Fruit fly (Drosophila melanogaster) whole organism, prepupa: ENCODE measurements around the gene RhoGAP68F.

ENCODE experiments used
- Blimp-1 ChIP-seq: fragments of 200-800 bp; sonication (Bioruptor generic); optimal IDR thresholded peaks from 3 replicates; lab custom pipeline; 2017; ENCODE audit warnings: missing biosample characterization, missing genetic modification characterization, mild to moderate bottlenecking, moderate library complexity, missing genetic modification reagents
- CG10631 ChIP-seq: fragments of 200-800 bp; sonication (Bioruptor generic); optimal IDR thresholded peaks from 2 replicates; lab custom pipeline; 2016; ENCODE audit warnings: missing biosample characterization, missing genetic modification characterization
- CG11294 ChIP-seq: fragments of 200-800 bp; sonication (Bioruptor generic); IDR thresholded peaks from 2 replicates; pipeline ENCODE4 v1.3.6; 2022; ENCODE audit warnings: missing biosample characterization, missing genetic modification characterization
- CG11762 ChIP-seq: fragments of 200-800 bp; sonication (Bioruptor generic); optimal IDR thresholded peaks from 3 replicates; lab custom pipeline; 2016; ENCODE audit warnings: missing biosample characterization, missing genetic modification characterization; ENCODE audit not compliant: insufficient read depth
- CG1621 ChIP-seq: fragments of 200-800 bp; sonication (Bioruptor generic); optimal IDR thresholded peaks from 3 replicates; lab custom pipeline; 2018; ENCODE audit warnings: missing biosample characterization, mild to moderate bottlenecking, missing genetic modification characterization
- CG16779 ChIP-seq: fragments of 200-800 bp; sonication (Bioruptor generic); optimal IDR thresholded peaks from 3 replicates; lab custom pipeline; 2017; ENCODE audit warnings: missing biosample characterization, mild to moderate bottlenecking, missing genetic modification characterization
- CG3032 ChIP-seq: fragments of 200-800 bp; optimal IDR thresholded peaks from 2 replicates; lab custom pipeline; 2019; ENCODE audit warnings: missing biosample characterization, mild to moderate bottlenecking, missing genetic modification characterization, moderate library complexity
- CG32006 ChIP-seq: fragments of 200-800 bp; sonication (Bioruptor generic); optimal IDR thresholded peaks from 3 replicates; lab custom pipeline; 2017; ENCODE audit warnings: missing biosample characterization, mild to moderate bottlenecking, missing genetic modification characterization
- CG34406 ChIP-seq: fragments of 200-800 bp; sonication (Bioruptor generic); optimal IDR thresholded peaks from 3 replicates; lab custom pipeline; 2016; ENCODE audit warnings: missing biosample characterization, missing genetic modification characterization
- CG6163 ChIP-seq: fragments of 200-800 bp; sonication (Bioruptor generic); IDR thresholded peaks from 3 replicates; pipeline ENCODE4 v1.3.6; 2022; ENCODE audit warnings: missing biosample characterization, missing genetic modification characterization
- CG6792 ChIP-seq: fragments of 200-800 bp; sonication (Bioruptor generic); optimal IDR thresholded peaks from 3 replicates; lab custom pipeline; 2016; ENCODE audit warnings: missing biosample characterization, missing genetic modification characterization
- CG6854 ChIP-seq: fragments of 200-800 bp; sonication (Bioruptor generic); optimal IDR thresholded peaks from 2 replicates; lab custom pipeline; 2017; ENCODE audit warnings: missing biosample characterization, mild to moderate bottlenecking, missing genetic modification characterization
- CG7368 ChIP-seq: fragments of 200-800 bp; sonication (Bioruptor generic); optimal IDR thresholded peaks from 3 replicates; lab custom pipeline; 2016; ENCODE audit warnings: missing biosample characterization, missing genetic modification characterization
- CG8119 ChIP-seq: fragments of 200-800 bp; sonication (Bioruptor generic); IDR thresholded peaks from 3 replicates; pipeline ENCODE4 v1.3.6; 2022; ENCODE audit warnings: missing biosample characterization, missing genetic modification characterization
- CG9139 ChIP-seq: fragments of 200-800 bp; sonication (Bioruptor generic); optimal IDR thresholded peaks from 3 replicates; lab custom pipeline; 2017; ENCODE audit warnings: missing biosample characterization, mild to moderate bottlenecking, missing genetic modification characterization
- Eip75B ChIP-seq: fragments of 200-800 bp; sonication (Bioruptor generic); optimal IDR thresholded peaks from 3 replicates; lab custom pipeline; 2016; ENCODE audit warnings: missing biosample characterization, missing genetic modification characterization
- Eip78C ChIP-seq: fragments of 200-800 bp; sonication (Bioruptor generic); peaks from one replicate; lab custom pipeline; 2016; ENCODE audit warnings: missing biosample characterization, missing genetic modification characterization
- Eip93F ChIP-seq: fragments of 200-800 bp; sonication (Bioruptor generic); optimal IDR thresholded peaks from 2 replicates; lab custom pipeline; 2016; ENCODE audit warnings: missing biosample characterization, mild to moderate bottlenecking, missing genetic modification characterization
- Ets21C ChIP-seq: fragments of 200-800 bp; sonication (Bioruptor generic); optimal IDR thresholded peaks from 3 replicates; lab custom pipeline; 2016; ENCODE audit warnings: missing biosample characterization, missing genetic modification characterization
- Gug ChIP-seq: fragments of 200-800 bp; sonication (Bioruptor generic); IDR thresholded peaks from 2 replicates; pipeline ENCODE4 v1.3.6; 2022; ENCODE audit warnings: missing biosample characterization, missing genetic modification characterization
- Hr38 ChIP-seq: sonication (Bioruptor generic); optimal IDR thresholded peaks from 2 replicates; lab custom pipeline; 2016; ENCODE audit warnings: missing biosample characterization, missing genetic modification characterization
- Hr4 ChIP-seq: fragments of 200-800 bp; sonication (Bioruptor generic); optimal IDR thresholded peaks from 3 replicates; lab custom pipeline; 2016; ENCODE audit warnings: missing biosample characterization, missing genetic modification characterization
- Met ChIP-seq: fragments of 200-800 bp; sonication (Bioruptor generic); optimal IDR thresholded peaks from 3 replicates; lab custom pipeline; 2016; ENCODE audit warnings: missing biosample characterization, missing genetic modification characterization
- Sox102F ChIP-seq: fragments of 200-800 bp; sonication (Bioruptor generic); optimal IDR thresholded peaks from 2 replicates; lab custom pipeline; 2016; ENCODE audit warnings: missing biosample characterization, mild to moderate bottlenecking, missing genetic modification characterization
- Sox15 ChIP-seq: fragments of 200-800 bp; sonication (Bioruptor generic); optimal IDR thresholded peaks from 3 replicates; lab custom pipeline; 2016; ENCODE audit warnings: missing biosample characterization, missing genetic modification characterization
- achi ChIP-seq: fragments of 200-800 bp; sonication (Bioruptor generic); optimal IDR thresholded peaks from 3 replicates; lab custom pipeline; 2016; ENCODE audit warnings: missing biosample characterization, missing genetic modification characterization
- acj6 ChIP-seq: fragments of 200-800 bp; sonication (Bioruptor generic); optimal IDR thresholded peaks from 3 replicates; lab custom pipeline; 2016; ENCODE audit warnings: missing biosample characterization, missing genetic modification characterization
- dsx ChIP-seq: fragments of 200-800 bp; optimal IDR thresholded peaks from 3 replicates; lab custom pipeline; 2019; ENCODE audit warnings: missing biosample characterization, mild to moderate bottlenecking, missing genetic modification characterization, moderate library complexity; ENCODE audit not compliant: poor library complexity, severe bottlenecking
- eg ChIP-seq: fragments of 200-800 bp; sonication (Bioruptor generic); IDR thresholded peaks from 3 replicates; pipeline ENCODE4 v1.3.6; 2022; ENCODE audit warnings: missing biosample characterization, missing genetic modification characterization
- esn ChIP-seq: fragments of 200-800 bp; sonication (Bioruptor generic); optimal IDR thresholded peaks from 2 replicates; lab custom pipeline; 2016; ENCODE audit warnings: missing biosample characterization, mild to moderate bottlenecking, missing genetic modification characterization, moderate library complexity
- pdm3 ChIP-seq: fragments of 200-800 bp; sonication (Bioruptor generic); optimal IDR thresholded peaks from 3 replicates; lab custom pipeline; 2016; ENCODE audit warnings: missing biosample characterization, missing genetic modification characterization
- salr ChIP-seq, 2 experiments: fragments of 200-800 bp; sonication (Bioruptor generic); optimal IDR thresholded peaks; 3 replicates each; lab custom pipeline; 2016 to 2018; ENCODE audit warnings: missing biosample characterization in 2 of 2, missing genetic modification characterization in 2 of 2, mild to moderate bottlenecking in 1 of 2
- spab ChIP-seq: fragments of 200-800 bp; sonication (Bioruptor generic); optimal IDR thresholded peaks from 2 replicates; lab custom pipeline; 2017; ENCODE audit warnings: missing biosample characterization, mild to moderate bottlenecking, missing genetic modification characterization, missing genetic modification reagents
- ss ChIP-seq, 2 experiments: fragments of 200-800 bp; sonication (Bioruptor generic); optimal IDR thresholded peaks; 2 replicates in 1 of 2; 3 replicates in 1 of 2; lab custom pipeline; 2017 to 2018; ENCODE audit warnings: mild to moderate bottlenecking in 2 of 2, missing biosample characterization in 2 of 2, missing genetic modification characterization in 2 of 2, moderate library complexity in 1 of 2
- topi ChIP-seq: fragments of 200-800 bp; sonication (Bioruptor generic); optimal IDR thresholded peaks from 3 replicates; lab custom pipeline; 2016; ENCODE audit warnings: missing biosample characterization, missing genetic modification characterization
- vri ChIP-seq: fragments of 200-800 bp; sonication (Bioruptor generic); optimal IDR thresholded peaks from 3 replicates; lab custom pipeline; 2016; ENCODE audit warnings: missing biosample characterization, mild to moderate bottlenecking, missing genetic modification characterization

RhoGAP68F gene

dm6 chr3L:12139232-12139698 is 597 bp downstream of the RhoGAP68F start (continued):
- peak; percentile 70 for TF ChIP-seq acj6
- peak; percentile 41; the same call in 1 of the 3 replicates for TF ChIP-seq CG8119
- TF ChIP-seq Hr4 = peak; percentile 79
- TF ChIP-seq topi (GFP tag; lab: Kevin White, UChicago) = peak; percentile 79
- TF ChIP-seq CG3032 (tag; lab: Kevin White, UChicago) = peak; percentile 40
- TF ChIP-seq Eip93F (GFP tag; lab: Kevin White, UChicago) = peak; percentile 11
- peak; percentile 55 for TF ChIP-seq Sox15 (GFP tag; lab: Kevin White, UChicago)
- TF ChIP-seq CG7368 (GFP tag; lab: Kevin White, UChicago) = peak; percentile 63
- 0 out of 2 replicates have a peak, but pooled peaks have one; percentile 20 for TF ChIP-seq Gug (GFP tag; lab: Robert Waterston, UW)
- TF ChIP-seq CG34406 (GFP tag; lab: Kevin White, UChicago) = peak; percentile 67
- peak; percentile 62; the same call in 1 of the 3 replicates for TF ChIP-seq eg (GFP tag; lab: Robert Waterston, UW)
- no peak for TF ChIP-seq Blimp-1 (GFP tag; lab: Kevin White, UChicago)
- TF ChIP-seq Sox102F (GFP tag; lab: Kevin White, UChicago) = no peak
- TF ChIP-seq achi (GFP tag; lab: Kevin White, UChicago) = peak; percentile 63
- TF ChIP-seq Eip75B (GFP tag; lab: Kevin White, UChicago) = peak; percentile 84
- TF ChIP-seq, all 60 proteins: peak for 41

dm6 chr3L:12145709-12146694 is 7.3 kb downstream of the RhoGAP68F start, which contains the start of the genes eIF3l and Nrx-IV:
eIF3l (minus strand) TSS chr3L:12146097.
Nrx-IV (plus strand) TSS chr3L:12146519.
- TF ChIP-seq CG16779 (tag; lab: Kevin White, UChicago) (no peak), CG6854 (GFP tag; lab: Kevin White, UChicago) (peak; percentile 7), esn (GFP tag; lab: Kevin White, UChicago) (peak; percentile 16)

- TF ChIP-seq CG16779 (tag; lab: Kevin White, UChicago) (no peak), eg (GFP tag; lab: Robert Waterston, UW) (no peak), CG6163 (GFP tag; lab: Robert Waterston, UW) (no peak), Eip75B (GFP tag; lab: Kevin White, UChicago) (no peak), Eip93F (GFP tag; lab: Kevin White, UChicago) (no peak), achi (GFP tag; lab: Kevin White, UChicago) (no peak), CG10631 (GFP tag; lab: Kevin White, UChicago) (no peak), CG11762 (GFP tag; lab: Kevin White, UChicago) (no peak), CG6792 (no peak), Met (no peak), Ets21C (GFP tag; lab: Kevin White, UChicago) (no peak), vri (GFP tag; lab: Kevin White, UChicago) (no peak), esn (GFP tag; lab: Kevin White, UChicago) (no peak), ss (GFP tag; optimal IDR thresholded peaks at IDR 0.05; lab: Kevin White, UChicago) (no peak), Hr38 (GFP tag; lab: Kevin White, UChicago) (no peak), salr (GFP tag; optimal IDR thresholded peaks at IDR 0.05; lab: Kevin White, UChicago) (no peak), Eip78C (GFP tag; lab: Kevin White, UChicago) (no peak), pdm3 (GFP tag; lab: Kevin White, UChicago) (no peak)
Measured at dm6 chr3L:12146970-12147369, 8.3 kb downstream of the RhoGAP68F start.

dm6 chr3L:12149024-12149423 is 10.4 kb downstream of the RhoGAP68F start, which contains the start of gene CG32099:
CG32099 (plus strand) TSS chr3L:12149273.
- TF ChIP-seq CG9139 (GFP tag; lab: Kevin White, UChicago) (no peak), CG1621 (tag; lab: Kevin White, UChicago) (no peak), Hr38 (GFP tag; lab: Kevin White, UChicago) (no peak), CG32006 (GFP tag; lab: Kevin White, UChicago) (no peak), CG6792 (no peak), vri (GFP tag; lab: Kevin White, UChicago) (no peak), dsx (no peak), CG7368 (GFP tag; lab: Kevin White, UChicago) (no peak), CG11294 (GFP tag; lab: Robert Waterston, UW) (no peak), Sox102F (GFP tag; lab: Kevin White, UChicago) (no peak), spab (GFP tag; lab: Kevin White, UChicago) (no peak), Gug (GFP tag; lab: Robert Waterston, UW) (no peak), topi (GFP tag; lab: Kevin White, UChicago) (no peak), CG11762 (GFP tag; lab: Kevin White, UChicago) (no peak)
